Fruit fly (Drosophila melanogaster) whole organism, adult: ENCODE measurements around the gene CG8671.

ENCODE experiments used
- CG11617 ChIP-seq: fragments of 200-800 bp; sonication (Bioruptor generic); optimal IDR thresholded peaks from 2 replicates; lab custom pipeline; 2017; ENCODE audit warnings: mild to moderate bottlenecking, missing biosample characterization, missing genetic modification reagents, missing genetic modification characterization
- CG12768 ChIP-seq: fragments of 200-800 bp; sonication (Bioruptor generic); optimal IDR thresholded peaks from 2 replicates; lab custom pipeline; 2017; ENCODE audit warnings: missing biosample characterization, missing genetic modification characterization, mild to moderate bottlenecking, moderate library complexity, missing genetic modification reagents
- CG5204 ChIP-seq: fragments of 200-800 bp; sonication (Bioruptor generic); optimal IDR thresholded peaks from 2 replicates; lab custom pipeline; 2016; ENCODE audit warnings: missing biosample characterization, missing genetic modification characterization
- CG7045 ChIP-seq: fragments of 200-800 bp; sonication (Bioruptor generic); optimal IDR thresholded peaks from 2 replicates; lab custom pipeline; 2017; ENCODE audit warnings: missing biosample characterization, mild to moderate bottlenecking, missing genetic modification characterization
- CG7101 ChIP-seq: fragments of 200-800 bp; sonication (Bioruptor generic); optimal IDR thresholded peaks from 2 replicates; lab custom pipeline; 2018; ENCODE audit warnings: missing biosample characterization, mild to moderate bottlenecking, missing genetic modification characterization, moderate library complexity
- Clk ChIP-seq: fragments of 200-800 bp; sonication (Bioruptor generic); optimal IDR thresholded peaks from 2 replicates; lab custom pipeline; 2017; ENCODE audit warnings: missing biosample characterization, missing genetic modification characterization
- Hr96 ChIP-seq: fragments of 200-800 bp; sonication (Bioruptor generic); optimal IDR thresholded peaks from 2 replicates; lab custom pipeline; 2016; ENCODE audit warnings: missing biosample characterization, missing genetic modification characterization
- Mnt ChIP-seq: fragments of 200-800 bp; sonication (Bioruptor generic); optimal IDR thresholded peaks from 2 replicates; lab custom pipeline; 2016; ENCODE audit warnings: missing biosample characterization, mild to moderate bottlenecking, missing genetic modification characterization
- cic ChIP-seq: fragments of 200-800 bp; sonication (Bioruptor generic); optimal IDR thresholded peaks from 2 replicates; lab custom pipeline; 2017; ENCODE audit warnings: missing biosample characterization, mild to moderate bottlenecking, missing genetic modification characterization, moderate library complexity
- kay ChIP-seq: fragments of 200-800 bp; sonication (Bioruptor generic); peaks from one replicate; lab custom pipeline; 2016; ENCODE audit warnings: missing biosample characterization, missing genetic modification characterization, borderline replicate concordance
- ovo ChIP-seq: fragments of 200-800 bp; sonication (Bioruptor generic); optimal IDR thresholded peaks from 2 replicates; lab custom pipeline; 2016; ENCODE audit warnings: missing biosample characterization, missing genetic modification characterization
- tj ChIP-seq: fragments of 200-800 bp; sonication (Bioruptor generic); optimal IDR thresholded peaks from 3 replicates; lab custom pipeline; 2017; ENCODE audit warnings: missing biosample characterization, mild to moderate bottlenecking, missing genetic modification characterization, moderate library complexity

DNA sequence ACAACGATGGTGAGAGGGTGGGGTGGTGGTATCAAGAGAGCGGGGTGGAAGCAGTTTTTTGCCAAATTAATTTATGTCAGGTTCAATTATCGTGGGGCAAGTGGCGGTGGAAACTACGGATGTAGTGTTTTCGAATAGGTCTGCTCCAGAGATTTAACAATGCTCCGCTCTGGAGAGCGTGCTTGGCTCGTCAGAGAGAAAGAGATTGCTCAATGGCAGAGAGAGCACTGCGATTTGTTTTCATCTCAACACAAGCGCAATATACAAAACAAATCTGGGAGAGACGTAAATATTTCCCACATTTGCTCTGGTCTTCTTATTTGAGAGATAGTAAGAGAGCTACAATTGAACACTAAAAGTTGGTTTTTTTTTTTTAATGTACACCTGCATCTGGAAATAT, 41.0 kb upstream of the CG8671 start:
- TF ChIP-seq CG12768 (GFP tag; lab: Kevin White, UChicago), result no peak
- TF ChIP-seq Hr96 (GFP tag; lab: Kevin White, UChicago), result no peak
- no peak for TF ChIP-seq CG7101 (tag; lab: Kevin White, UChicago)
- no peak for TF ChIP-seq cic
- TF ChIP-seq ovo (GFP tag; lab: Kevin White, UChicago), result no peak
- no peak for TF ChIP-seq CG11617
- TF ChIP-seq CG7045 (GFP tag; lab: Kevin White, UChicago), result no peak
- no peak for TF ChIP-seq Mnt (GFP tag; lab: Kevin White, UChicago)
- TF ChIP-seq tj (GFP tag; lab: Kevin White, UChicago), result no peak
- no peak for TF ChIP-seq Clk
- TF ChIP-seq CG5204, result no peak
- TF ChIP-seq kay (GFP tag; lab: Kevin White, UChicago), result no peak
